Fruit fly (Drosophila melanogaster) S2 (cell line): ENCODE results near the gene RpS29.

ENCODE experiments used
- CG8478 ChIP-seq: fragments of >200 bp; optimal IDR thresholded peaks from 2 replicates; lab custom pipeline; 2018
- CTCF ChIP-seq, 2 experiments: fragments of >200 bp; optimal IDR thresholded peaks; 2 replicates each; lab custom pipeline; 2018

- no peak for TF ChIP-seq CTCF (optimal IDR thresholded peaks at IDR 0.05; lab: Kevin White, UChicago)
- TF ChIP-seq CG8478 (lab: Kevin White, UChicago): no peak
These were observed 34.6 kb downstream of the RpS29 start, which contains the start of gene CG8534 for dm6 chr3R:9812447-9812846.
